Worm (Caenorhabditis elegans): Measurements from ENCODE around the gene Y67H2A.2.

DNA sequence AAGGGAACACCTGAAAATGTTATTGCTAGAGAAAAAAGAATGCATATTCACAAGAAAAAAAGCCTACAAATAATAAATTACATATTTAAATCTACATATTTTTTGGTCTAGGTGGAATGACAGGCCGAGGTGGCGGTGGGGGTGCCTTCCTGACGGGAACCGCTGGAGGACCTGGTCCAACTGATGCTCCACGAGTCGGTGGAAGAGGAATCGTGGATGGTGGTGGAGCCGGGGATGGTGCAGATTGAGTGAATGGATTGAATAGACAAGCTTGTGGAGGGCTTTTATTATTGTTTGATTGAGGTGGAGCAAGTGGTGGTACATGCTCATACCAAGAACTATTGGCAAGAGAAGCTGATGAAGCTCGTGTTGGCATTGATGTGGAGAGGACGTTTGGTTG, 35.8 kb downstream of the Y67H2A.2 start:
- TF ChIP-seq ets-7 (tag; optimal IDR thresholded peaks at IDR 0.05) = no peak
- no peak for TF ChIP-seq scrt-1 (GFP tag; IDR thresholded peaks at IDR 0.05)
- TF ChIP-seq ama-1 (optimal IDR thresholded peaks at IDR 0.05) = no peak
